Worm (Caenorhabditis elegans): Measurements from ENCODE around the gene nhr-61.

nhr-61 gene

ce11 chrII:14794935-14795454 lies 23.3 kb downstream of the nhr-61 start, which contains the start of gene eif-3.B (continued):
- TF ChIP-seq ztf-6 (GFP tag; IDR thresholded peaks at IDR 0.05) (0 out of 2 replicates have a peak, but pooled peaks have one; percentile 14), B0035.1 (tag; optimal IDR thresholded peaks at IDR 0.05) (no peak), ceh-40 (GFP tag; IDR thresholded peaks at IDR 0.05) (no peak), tbp1 (GFP tag; optimal IDR thresholded peaks at IDR 0.05) (peak; percentile 50), D2030.7 (GFP tag; IDR thresholded peaks at IDR 0.05) (peak; percentile 80), dpl-1 (GFP tag; optimal IDR thresholded peaks at IDR 0.05) (peak; percentile 71), egrh-3 (GFP tag; IDR thresholded peaks at IDR 0.05) (no peak), ceh-100 (GFP tag; IDR thresholded peaks at IDR 0.05) (peak; percentile 73), snpc-1.1 (tag; optimal IDR thresholded peaks at IDR 0.05; ENCODE audit: insufficient read depth) (peak; percentile 38), lin-54 (GFP tag; optimal IDR thresholded peaks at IDR 0.05) (peak; percentile 95), sptf-2 (GFP tag; optimal IDR thresholded peaks at IDR 0.05) (no peak), F22D6.2 (tag; optimal IDR thresholded peaks at IDR 0.05) (peak; percentile 15), F10E7.11 (tag; optimal IDR thresholded peaks at IDR 0.05) (no peak), efl-1 (GFP tag; optimal IDR thresholded peaks at IDR 0.05) (peak; percentile 81), pha-4 (tag; optimal IDR thresholded peaks at IDR 0.05) (peak; percentile 75), rec-8 (tag; optimal IDR thresholded peaks at IDR 0.05) (no peak), tlf-1 (GFP tag; optimal IDR thresholded peaks at IDR 0.05) (peak; percentile 35), madf-3 (GFP tag; IDR thresholded peaks at IDR 0.05) (peak; percentile 64; the same call in 1 of the 2 replicates)

ce11 chrII:14792470-14792869 lies 25.9 kb downstream of the nhr-61 start:
- TF ChIP-seq nfya-2 (GFP tag; IDR thresholded peaks at IDR 0.05) (no peak), cebp-1 (GFP tag; IDR thresholded peaks at IDR 0.05) (peak; percentile 20; the same call in 1 of the 2 replicates), cebp-1 (tag; optimal IDR thresholded peaks at IDR 0.05) (peak; percentile 95)

- TF ChIP-seq F55B11.4 (tag; optimal IDR thresholded peaks at IDR 0.05; ENCODE audit: borderline replicate concordance, insufficient read depth) (no peak), Y95B8A.8 (GFP tag; IDR thresholded peaks at IDR 0.05) (no peak), mxl-1 (tag; optimal IDR thresholded peaks at IDR 0.05) (no peak), ztf-6 (GFP tag; IDR thresholded peaks at IDR 0.05) (no peak), ztf-3 (GFP tag; optimal IDR thresholded peaks at IDR 0.05) (no peak), somi-1 (GFP tag; optimal IDR thresholded peaks at IDR 0.05) (no peak), akir-1 (GFP tag; optimal IDR thresholded peaks at IDR 0.05) (no peak), attf-5 (GFP tag; optimal IDR thresholded peaks at IDR 0.05) (no peak), rec-8 (tag; optimal IDR thresholded peaks at IDR 0.05) (no peak), ztf-22 (GFP tag; optimal IDR thresholded peaks at IDR 0.05) (no peak), egrh-3 (GFP tag; IDR thresholded peaks at IDR 0.05) (no peak), cebp-2 (GFP tag; IDR thresholded peaks at IDR 0.05) (no peak), ekl-4 (GFP tag; IDR thresholded peaks at IDR 0.05) (no peak), C06A6.2 (GFP tag; conservative IDR thresholded peaks at IDR 0.05) (no peak), lin-35 (GFP tag; optimal IDR thresholded peaks at IDR 0.05) (no peak), snpc-4 (GFP tag; optimal IDR thresholded peaks at IDR 0.05) (no peak), snpc-4 (tag; optimal IDR thresholded peaks at IDR 0.05) (no peak), ztf-25 (GFP tag; IDR thresholded peaks at IDR 0.05) (no peak), efl-1 (GFP tag; optimal IDR thresholded peaks at IDR 0.05) (no peak), ceh-91 (GFP tag; IDR thresholded peaks at IDR 0.05) (no peak)
Observed at ce11 chrII:14790751-14791150, 27.6 kb downstream of the nhr-61 start, which contains the start of gene Y54E2A.10. TSS of gene Y54E2A.10 (plus strand) at chrII:14791051.
